Worm (Caenorhabditis elegans): Measurements from ENCODE around the gene T03F6.9.

DNA sequence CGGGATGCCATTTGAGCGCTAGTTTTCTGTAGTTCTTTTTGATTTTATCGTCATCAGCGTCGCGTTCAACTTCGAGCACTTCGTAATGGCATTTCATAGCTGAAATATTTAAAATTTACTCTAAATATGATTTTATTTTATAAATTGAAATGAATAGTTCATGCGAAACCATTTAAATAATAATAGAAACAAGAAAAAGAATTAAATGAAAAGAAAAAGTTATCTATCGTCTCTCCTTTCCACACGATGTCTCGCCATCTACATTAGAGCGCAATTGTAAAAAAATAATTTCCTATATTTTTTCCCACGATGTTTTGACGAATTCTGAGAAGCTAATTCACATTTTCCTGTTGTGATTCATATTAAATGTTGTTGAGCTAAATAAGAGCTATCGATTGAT lies 22.4 kb upstream of the T03F6.9 start, which contains the start of gene dnj-17:
- TF ChIP-seq W03F9.2 (tag; optimal IDR thresholded peaks at IDR 0.05) (no peak), dao-5 (tag; optimal IDR thresholded peaks at IDR 0.05) (no peak), him-1 (tag; optimal IDR thresholded peaks at IDR 0.05) (no peak)
